Fruit fly (Drosophila melanogaster): Measurements from ENCODE around the gene CG15012.

DNA sequence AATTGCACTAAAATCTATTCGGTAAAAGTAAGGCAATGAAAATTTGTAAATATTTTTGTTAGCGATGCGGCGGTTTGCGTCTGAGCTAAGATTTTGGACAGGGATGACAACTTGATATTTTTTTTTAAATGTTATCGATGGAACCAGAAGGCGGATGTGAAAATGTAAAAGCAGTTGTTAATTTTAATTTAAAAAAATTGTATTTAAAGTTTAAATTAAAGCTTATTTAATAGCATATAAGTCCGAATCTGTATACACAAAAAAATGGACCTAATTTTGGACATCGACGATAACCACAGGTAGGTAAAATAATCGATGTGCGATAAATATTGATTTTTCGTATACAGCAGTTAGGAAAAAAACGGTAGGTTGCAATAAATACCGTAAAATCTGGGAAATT lies 29.7 kb downstream of the CG15012 start, which contains the start of the genes CG11586 and VhaM9.7-a:
- TF ChIP-seq pan (optimal IDR thresholded peaks at IDR 0.05), result no peak
- TF ChIP-seq usp (GFP tag; optimal IDR thresholded peaks at IDR 0.05), result no peak
- TF ChIP-seq CG8478 (optimal IDR thresholded peaks at IDR 0.05), result no peak
- no peak for TF ChIP-seq psq (optimal IDR thresholded peaks at IDR 0.05)
- no peak for TF ChIP-seq EcR (GFP tag; optimal IDR thresholded peaks at IDR 0.05)
- TF ChIP-seq Dll (optimal IDR thresholded peaks at IDR 0.05), result no peak

Measured in whole organism.